Fruit fly (Drosophila melanogaster) whole organism, pupa: Measurements from ENCODE around the gene Sfp65A.

Source experiments
- CG10348 ChIP-seq: fragments of 200-800 bp; sonication (Bioruptor generic); IDR thresholded peaks from 2 replicates; pipeline ENCODE4 v1.3.6; 2022; ENCODE audit warnings: missing biosample characterization, missing genetic modification characterization
- CG12605 ChIP-seq: fragments of 200-800 bp; sonication (Bioruptor generic); IDR thresholded peaks from 2 replicates; pipeline ENCODE4 v1.3.6; 2022; ENCODE audit warnings: missing biosample characterization, missing genetic modification characterization
- CG13204 ChIP-seq: fragments of 200-800 bp; sonication (Bioruptor generic); optimal IDR thresholded peaks from 2 replicates; lab custom pipeline; 2018; ENCODE audit warnings: missing biosample characterization, mild to moderate bottlenecking, missing genetic modification characterization, moderate library complexity
- CG14655 ChIP-seq: fragments of 200-800 bp; sonication (Bioruptor generic); optimal IDR thresholded peaks from 3 replicates; lab custom pipeline; 2017; ENCODE audit warnings: mild to moderate bottlenecking, missing biosample characterization, missing genetic modification reagents, missing genetic modification characterization
- CG15710 ChIP-seq: fragments of 200-800 bp; sonication (Bioruptor generic); optimal IDR thresholded peaks from 2 replicates; lab custom pipeline; 2018; ENCODE audit warnings: missing biosample characterization, mild to moderate bottlenecking, missing genetic modification characterization, moderate library complexity
- CG17806 ChIP-seq: fragments of 200-800 bp; sonication (Bioruptor generic); optimal IDR thresholded peaks from 2 replicates; lab custom pipeline; 2018; ENCODE audit warnings: missing biosample characterization, mild to moderate bottlenecking, missing genetic modification characterization, moderate library complexity
- CG32121 ChIP-seq: fragments of 200-800 bp; sonication (Bioruptor generic); IDR thresholded peaks from 2 replicates; pipeline ENCODE4 v1.3.6; 2022; ENCODE audit warnings: missing biosample characterization, missing genetic modification characterization
- CG34367 ChIP-seq: fragments of 200-800 bp; sonication (Bioruptor generic); optimal IDR thresholded peaks from 2 replicates; lab custom pipeline; 2018; ENCODE audit warnings: missing biosample characterization, mild to moderate bottlenecking, missing genetic modification characterization
- CG4496 ChIP-seq: fragments of 200-800 bp; sonication (Bioruptor generic); IDR thresholded peaks from 3 replicates; pipeline ENCODE4 v1.3.6; 2022; ENCODE audit warnings: missing biosample characterization, missing genetic modification characterization
- CG8159 ChIP-seq: fragments of 200-800 bp; sonication (Bioruptor generic); optimal IDR thresholded peaks from 3 replicates; lab custom pipeline; 2018; ENCODE audit warnings: missing biosample characterization, mild to moderate bottlenecking, missing genetic modification characterization, moderate library complexity
- CG8301 ChIP-seq: fragments of 200-800 bp; sonication (Bioruptor generic); optimal IDR thresholded peaks from 2 replicates; lab custom pipeline; 2018; ENCODE audit warnings: missing biosample characterization, mild to moderate bottlenecking, missing genetic modification characterization
- CG9948 ChIP-seq: fragments of 200-800 bp; sonication (Bioruptor generic); optimal IDR thresholded peaks from 2 replicates; lab custom pipeline; 2018; ENCODE audit warnings: missing biosample characterization, mild to moderate bottlenecking, missing genetic modification characterization, moderate library complexity
- D1 ChIP-seq: fragments of 200-800 bp; sonication (Bioruptor generic); optimal IDR thresholded peaks from 2 replicates; lab custom pipeline; 2018; ENCODE audit warnings: missing biosample characterization, mild to moderate bottlenecking, missing genetic modification characterization, moderate library complexity
- EcR ChIP-seq: fragments of 200-800 bp; sonication (Bioruptor generic); optimal IDR thresholded peaks from 3 replicates; lab custom pipeline; 2019; ENCODE audit warnings: missing biosample characterization, missing genetic modification characterization, mild to moderate bottlenecking, moderate library complexity, missing genetic modification reagents
- Ets98B ChIP-seq: fragments of 200-800 bp; sonication (Bioruptor generic); IDR thresholded peaks from 2 replicates; pipeline ENCODE4 v1.3.6; 2022; ENCODE audit warnings: missing biosample characterization, missing genetic modification characterization
- Pif1A ChIP-seq: fragments of 200-800 bp; sonication (Bioruptor generic); optimal IDR thresholded peaks from 3 replicates; lab custom pipeline; 2016; ENCODE audit warnings: missing biosample characterization, missing genetic modification characterization
- Pif1B ChIP-seq: fragments of 200-800 bp; sonication (Bioruptor generic); optimal IDR thresholded peaks from 3 replicates; lab custom pipeline; 2016; ENCODE audit warnings: missing biosample characterization, missing genetic modification characterization
- Snoo ChIP-seq: fragments of 200-800 bp; sonication (Bioruptor generic); optimal IDR thresholded peaks from 3 replicates; lab custom pipeline; 2017; ENCODE audit warnings: missing biosample characterization, mild to moderate bottlenecking, missing genetic modification characterization, inconsistent platforms
- fd96Ca ChIP-seq: fragments of 200-800 bp; sonication (Bioruptor generic); IDR thresholded peaks from 3 replicates; pipeline ENCODE4 v1.3.6; 2022; ENCODE audit warnings: missing biosample characterization, missing genetic modification characterization
- gl ChIP-seq: fragments of 200-800 bp; sonication (Bioruptor generic); optimal IDR thresholded peaks from 2 replicates; lab custom pipeline; 2018; ENCODE audit warnings: missing biosample characterization, mild to moderate bottlenecking, missing genetic modification characterization
- rn ChIP-seq: fragments of 200-800 bp; sonication (Bioruptor generic); IDR thresholded peaks from 2 replicates; pipeline ENCODE4 v1.3.6; 2022; ENCODE audit warnings: missing biosample characterization, missing genetic modification characterization

The Sfp65A gene

dm6 chr3L:6349976-6350375 lies at the start of gene Sfp65A:
Gene Sfp65A (plus strand): TSS chr3L:6350276.
- TF ChIP-seq fd96Ca (GFP tag; lab: Robert Waterston, UW) (no peak), Ets98B (GFP tag; lab: Robert Waterston, UW) (no peak), CG14655 (no peak), Snoo (tag; lab: Kevin White, UChicago) (no peak), Pif1B (GFP tag; lab: Kevin White, UChicago) (no peak)
- TF ChIP-seq, all 21 proteins: peak for 0

dm6 chr3L:6302500-6302899 lies 47.6 kb upstream of the Sfp65A start:
- TF ChIP-seq CG8301 (tag; lab: Kevin White, UChicago) = no peak
- peak; percentile 9 for TF ChIP-seq CG8159

- peak; percentile 15 for TF ChIP-seq CG8301 (tag; lab: Kevin White, UChicago)
- no peak for TF ChIP-seq CG17806 (tag; lab: Kevin White, UChicago)
- TF ChIP-seq CG34367 = no peak
- no peak for TF ChIP-seq Pif1A (GFP tag; lab: Kevin White, UChicago)
- no peak for TF ChIP-seq CG15710 (tag; lab: Kevin White, UChicago)
- TF ChIP-seq Ets98B (GFP tag; lab: Robert Waterston, UW) = peak; percentile 21; the same call in 1 of the 2 replicates
- no peak for TF ChIP-seq gl (tag; lab: Kevin White, UChicago)
- no peak for TF ChIP-seq CG4496
- TF ChIP-seq CG8159 = no peak
- TF ChIP-seq CG14655 = peak; percentile 14
- no peak for TF ChIP-seq CG9948 (tag; lab: Kevin White, UChicago)
- no peak for TF ChIP-seq fd96Ca (GFP tag; lab: Robert Waterston, UW)
- no peak for TF ChIP-seq rn (GFP tag; lab: Robert Waterston, UW)
- no peak for TF ChIP-seq CG12605 (GFP tag; lab: Robert Waterston, UW)
- TF ChIP-seq CG13204 (GFP tag; lab: Kevin White, UChicago) = no peak
- TF ChIP-seq Snoo (tag; lab: Kevin White, UChicago) = no peak
- no peak for TF ChIP-seq D1 (tag; lab: Kevin White, UChicago)
- no peak for TF ChIP-seq Pif1B (GFP tag; lab: Kevin White, UChicago)
- no peak for TF ChIP-seq CG10348 (GFP tag; lab: Robert Waterston, UW)
- TF ChIP-seq CG32121 (GFP tag; lab: Robert Waterston, UW) = 0 out of 2 replicates have a peak, but pooled peaks have one; percentile 11
- TF ChIP-seq EcR (GFP tag; lab: Kevin White, UChicago) = no peak
These were observed 45.2 kb upstream of the Sfp65A start for dm6 chr3L:6304859-6305258.

dm6 chr3L:6307298-6307697 lies 42.8 kb upstream of the Sfp65A start:
- no peak for TF ChIP-seq D1 (tag; lab: Kevin White, UChicago)
- TF ChIP-seq CG13204 (GFP tag; lab: Kevin White, UChicago) = no peak
- 0 out of 2 replicates have a peak, but pooled peaks have one; percentile 35 for TF ChIP-seq CG32121 (GFP tag; lab: Robert Waterston, UW)
- no peak for TF ChIP-seq CG34367
- no peak for TF ChIP-seq Snoo (tag; lab: Kevin White, UChicago)
- TF ChIP-seq fd96Ca (GFP tag; lab: Robert Waterston, UW) = peak; percentile 56; the same call in 2 of the 3 replicates
- peak; percentile 68; the same call in 1 of the 3 replicates for TF ChIP-seq CG4496
- TF ChIP-seq CG9948 (tag; lab: Kevin White, UChicago) = peak; percentile 6
- no peak for TF ChIP-seq EcR (GFP tag; lab: Kevin White, UChicago)
- TF ChIP-seq Ets98B (GFP tag; lab: Robert Waterston, UW) = peak; percentile 70
- TF ChIP-seq Pif1B (GFP tag; lab: Kevin White, UChicago) = no peak
- TF ChIP-seq CG8159 = no peak
- peak; percentile 71 for TF ChIP-seq CG14655
- TF ChIP-seq gl (tag; lab: Kevin White, UChicago) = no peak
- no peak for TF ChIP-seq CG10348 (GFP tag; lab: Robert Waterston, UW)
- TF ChIP-seq Pif1A (GFP tag; lab: Kevin White, UChicago) = peak; percentile 17
- TF ChIP-seq CG15710 (tag; lab: Kevin White, UChicago) = no peak
- TF ChIP-seq CG17806 (tag; lab: Kevin White, UChicago) = no peak
- TF ChIP-seq CG12605 (GFP tag; lab: Robert Waterston, UW) = no peak
- TF ChIP-seq rn (GFP tag; lab: Robert Waterston, UW) = no peak
- TF ChIP-seq CG8301 (tag; lab: Kevin White, UChicago) = peak; percentile 50

- peak; percentile 85 for TF ChIP-seq CG14655
- peak; percentile 60; the same call in 1 of the 2 replicates for TF ChIP-seq CG32121 (GFP tag; lab: Robert Waterston, UW)
- no peak for TF ChIP-seq CG10348 (GFP tag; lab: Robert Waterston, UW)
- TF ChIP-seq CG9948 (tag; lab: Kevin White, UChicago) = peak; percentile 55
- 0 out of 2 replicates have a peak, but pooled peaks have one; percentile 41 for TF ChIP-seq CG12605 (GFP tag; lab: Robert Waterston, UW)
- peak; percentile 75 for TF ChIP-seq CG4496
- TF ChIP-seq Pif1B (GFP tag; lab: Kevin White, UChicago) = no peak
- peak; percentile 36 for TF ChIP-seq CG8159
- TF ChIP-seq EcR (GFP tag; lab: Kevin White, UChicago) = no peak
- TF ChIP-seq CG15710 (tag; lab: Kevin White, UChicago) = peak; percentile 6
- peak; percentile 56; the same call in 1 of the 3 replicates for TF ChIP-seq fd96Ca (GFP tag; lab: Robert Waterston, UW)
- peak; percentile 8 for TF ChIP-seq CG34367
- TF ChIP-seq Ets98B (GFP tag; lab: Robert Waterston, UW) = peak; percentile 86
- TF ChIP-seq CG8301 (tag; lab: Kevin White, UChicago) = peak; percentile 82
- TF ChIP-seq gl (tag; lab: Kevin White, UChicago) = no peak
- TF ChIP-seq rn (GFP tag; lab: Robert Waterston, UW) = no peak
- no peak for TF ChIP-seq D1 (tag; lab: Kevin White, UChicago)
- TF ChIP-seq CG17806 (tag; lab: Kevin White, UChicago) = peak; percentile 65
- no peak for TF ChIP-seq Snoo (tag; lab: Kevin White, UChicago)
- no peak for TF ChIP-seq CG13204 (GFP tag; lab: Kevin White, UChicago)
- TF ChIP-seq Pif1A (GFP tag; lab: Kevin White, UChicago) = peak; percentile 52
These were observed 41.5 kb upstream of the Sfp65A start for dm6 chr3L:6308596-6308995.
